Worm (Caenorhabditis elegans) whole organism, mixed stage, embryonic: ENCODE results near the gene T05A7.13.

Source experiments
- ces-1 ChIP-seq: fragments of 150-350 bp; optimal IDR thresholded peaks from 2 replicates; lab custom pipeline; 2014; ENCODE audit warnings: missing biosample characterization, missing genetic modification reagents, missing genetic modification characterization
- lin-13 ChIP-seq: fragments of 150-350 bp; optimal IDR thresholded peaks from 2 replicates; lab custom pipeline; 2014; ENCODE audit warnings: missing biosample characterization, missing genetic modification characterization
- mab-5 ChIP-seq: fragments of 150-350 bp; optimal IDR thresholded peaks from 2 replicates; lab custom pipeline; 2014; ENCODE audit warnings: missing biosample characterization, missing genetic modification characterization
- nhr-76 ChIP-seq: sonication (generic microtip); optimal IDR thresholded peaks from 2 replicates; lab custom pipeline; 2017; ENCODE audit warnings: missing biosample characterization, missing genetic modification characterization
- sptf-1 ChIP-seq: sonication (generic microtip); optimal IDR thresholded peaks from 2 replicates; lab custom pipeline; 2017; ENCODE audit warnings: mild to moderate bottlenecking, missing genetic modification characterization, moderate library complexity, missing compliant biosample characterization

DNA sequence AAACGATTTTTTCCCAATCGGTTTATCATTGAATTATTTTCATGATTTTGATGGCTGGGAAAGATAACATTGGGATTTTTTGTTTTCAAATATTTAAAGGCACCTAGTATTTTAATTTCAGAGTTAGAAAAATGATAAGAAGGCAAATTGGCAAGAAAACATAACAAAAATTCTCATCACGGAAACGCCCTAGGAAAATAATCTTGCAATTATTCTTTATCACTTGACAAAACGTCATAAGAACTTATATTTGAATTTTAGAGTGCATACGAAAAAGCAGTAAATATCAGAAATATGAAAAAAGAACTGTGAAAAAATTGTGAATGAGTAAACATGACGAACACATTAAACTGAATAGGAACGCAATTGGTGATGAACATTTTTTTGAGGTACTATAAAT, 3.8 kb downstream of the T05A7.13 start:
- TF ChIP-seq ces-1 (GFP tag; lab: Kevin White, UChicago) (no peak), lin-13 (tag; lab: Kevin White, UChicago) (no peak), mab-5 (tag; lab: Kevin White, UChicago) (no peak), nhr-76 (no peak), sptf-1 (tag; lab: Kevin White, UChicago) (no peak)
